Fruit fly (Drosophila melanogaster): Measurements from ENCODE around the gene RtGEF.

The RtGEF gene

DNA sequence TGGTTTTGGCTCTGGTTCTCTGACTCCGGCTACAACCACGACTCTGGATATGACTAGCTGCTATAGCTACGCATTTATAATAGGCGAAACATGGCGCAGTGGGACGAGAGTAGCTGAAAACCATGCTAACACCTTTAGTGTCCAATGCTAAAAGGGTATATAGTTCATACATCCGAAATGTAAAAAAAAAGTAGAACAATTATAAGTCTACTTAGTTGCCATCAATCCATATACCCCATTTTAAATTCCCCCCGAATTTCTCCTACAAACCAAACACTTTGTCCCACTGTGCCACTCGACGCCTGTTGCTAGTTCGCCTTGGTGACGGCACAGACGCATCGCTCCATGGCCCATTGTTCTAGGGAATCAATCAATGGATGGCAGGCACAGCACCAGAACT lies 23.9 kb upstream of the RtGEF start (continued):
- no peak for TF ChIP-seq HmgD (GFP tag; optimal IDR thresholded peaks at IDR 0.05)
- peak; percentile 55 for TF ChIP-seq BtbVII (GFP tag; optimal IDR thresholded peaks at IDR 0.05)
- peak; percentile 42 to 71 for TF ChIP-seq Pdp1 (GFP tag; optimal IDR thresholded peaks at IDR 0.05)
- TF ChIP-seq crc (GFP tag; optimal IDR thresholded peaks at IDR 0.05), result peak; percentile 65
- TF ChIP-seq CG3726 (GFP tag; IDR thresholded peaks at IDR 0.05), result peak; percentile 77
- TF ChIP-seq Ssrp (tag; optimal IDR thresholded peaks at IDR 0.05), result peak; percentile 54
- peak; percentile 88 for TF ChIP-seq stc (GFP tag; IDR thresholded peaks at IDR 0.05)
- 0 out of 3 replicates have a peak, but pooled peaks have one; percentile 22 for TF ChIP-seq zfh1 (GFP tag; IDR thresholded peaks at IDR 0.05)
- TF ChIP-seq CG6175 (GFP tag; IDR thresholded peaks at IDR 0.05), result peak; percentile 46; the same call in 1 of the 3 replicates
- TF ChIP-seq caup (GFP tag; optimal IDR thresholded peaks at IDR 0.05; ENCODE audit: severe bottlenecking), result peak; percentile 19
- TF ChIP-seq her (GFP tag; optimal IDR thresholded peaks at IDR 0.05), result peak; percentile 20
- TF ChIP-seq CG30403 (GFP tag; optimal IDR thresholded peaks at IDR 0.05), result peak; percentile 58
- peak; percentile 56; the same call in 1 of the 3 replicates for TF ChIP-seq jigr1 (GFP tag; IDR thresholded peaks at IDR 0.05)
- TF ChIP-seq Ets65A (GFP tag), result peak; percentile 96
- TF ChIP-seq CG17829 (tag; optimal IDR thresholded peaks at IDR 0.05), result peak; percentile 81
- TF ChIP-seq Ada2b (GFP tag; IDR thresholded peaks at IDR 0.05), result peak; percentile 74
- TF ChIP-seq Ravus (GFP tag; IDR thresholded peaks at IDR 0.05), result peak; percentile 56
- TF ChIP-seq CG6272 (GFP tag; IDR thresholded peaks at IDR 0.05), result peak; percentile 80
- peak; percentile 75 for TF ChIP-seq ttk (GFP tag; IDR thresholded peaks at IDR 0.05)
- TF ChIP-seq amos (GFP tag; IDR thresholded peaks at IDR 0.05; ENCODE audit: partially characterized antibody), result no peak
- peak; percentile 85 for TF ChIP-seq CG11093 (GFP tag; IDR thresholded peaks at IDR 0.05)
- peak; percentile 48 for TF ChIP-seq repo (GFP tag; optimal IDR thresholded peaks at IDR 0.05)
- TF ChIP-seq CG12219 (GFP tag; optimal IDR thresholded peaks at IDR 0.05), result peak; percentile 50
- TF ChIP-seq zen (tag; optimal IDR thresholded peaks at IDR 0.05), result peak; percentile 73
- TF ChIP-seq CG8290 (GFP tag; optimal IDR thresholded peaks at IDR 0.05), result peak; percentile 39
- TF ChIP-seq CG8290 (tag; optimal IDR thresholded peaks at IDR 0.05), result no peak
- TF ChIP-seq sisA (GFP tag; IDR thresholded peaks at IDR 0.05), result peak; percentile 81
- peak; percentile 39 for TF ChIP-seq gcm (GFP tag; optimal IDR thresholded peaks at IDR 0.05)
- TF ChIP-seq Hand (GFP tag; optimal IDR thresholded peaks at IDR 0.05), result no peak
- TF ChIP-seq HLH4C (GFP tag; IDR thresholded peaks at IDR 0.05; ENCODE audit: partially characterized antibody), result no peak
- TF ChIP-seq lmd (GFP tag; IDR thresholded peaks at IDR 0.05), result peak; percentile 86
- no peak for TF ChIP-seq CG11723 (GFP tag; optimal IDR thresholded peaks at IDR 0.05)
- no peak for TF ChIP-seq CG2129 (GFP tag; IDR thresholded peaks at IDR 0.05; ENCODE audit: partially characterized antibody)
- TF ChIP-seq HmgZ (tag; optimal IDR thresholded peaks at IDR 0.05), result peak; percentile 28
- peak; percentile 55 for TF ChIP-seq jumu (GFP tag; optimal IDR thresholded peaks at IDR 0.05)
- peak; percentile 89 for TF ChIP-seq Gug (GFP tag; IDR thresholded peaks at IDR 0.05)
- no peak for TF ChIP-seq cg (GFP tag; optimal IDR thresholded peaks at IDR 0.05)
- no peak for TF ChIP-seq pfk (GFP tag; optimal IDR thresholded peaks at IDR 0.05)
- TF ChIP-seq ham (GFP tag; IDR thresholded peaks at IDR 0.05), result no peak
- TF ChIP-seq Rx (GFP tag; IDR thresholded peaks at IDR 0.05), result peak; percentile 86
- TF ChIP-seq CrebB (tag; optimal IDR thresholded peaks at IDR 0.05), result no peak
- peak; percentile 63; the same call in 1 of the 2 replicates for TF ChIP-seq gt (GFP tag; IDR thresholded peaks at IDR 0.05)
- peak; percentile 20 for TF ChIP-seq Dad (GFP tag; optimal IDR thresholded peaks at IDR 0.05)
- peak; percentile 52 for TF ChIP-seq CG15696 (tag; optimal IDR thresholded peaks at IDR 0.05)
- TF ChIP-seq CG43689 (GFP tag; IDR thresholded peaks at IDR 0.05), result 0 out of 2 replicates have a peak, but pooled peaks have one; percentile 19
- peak; percentile 82 for TF ChIP-seq dmrt99B (tag; optimal IDR thresholded peaks at IDR 0.05)
- TF ChIP-seq bigmax (GFP tag; optimal IDR thresholded peaks at IDR 0.05), result no peak
- peak; percentile 39 for TF ChIP-seq CG7786 (GFP tag; optimal IDR thresholded peaks at IDR 0.05)
- peak; percentile 13 for TF ChIP-seq CG17385 (GFP tag; optimal IDR thresholded peaks at IDR 0.05)
- 0 out of 3 replicates have a peak, but pooled peaks have one; percentile 26 for TF ChIP-seq Dbx (GFP tag; IDR thresholded peaks at IDR 0.05)
- 0 out of 2 replicates have a peak, but pooled peaks have one; percentile 8 for TF ChIP-seq E2f2 (GFP tag; IDR thresholded peaks at IDR 0.05)
